Worm (Caenorhabditis elegans) whole organism, L2 larva: Measurements from ENCODE around the gene dhgd-1.
A peak's percentile ranks its signal among the peaks of the same experiment; 100 is the strongest.

Experiments
- C34F6.9 ChIP-seq: fragments of 150-350 bp; optimal IDR thresholded peaks from 2 replicates; lab custom pipeline; 2014; ENCODE audit warnings: missing biosample characterization, missing genetic modification characterization
- F13H6.1 ChIP-seq: sonication (generic microtip); optimal IDR thresholded peaks from 2 replicates; lab custom pipeline; 2016; ENCODE audit warnings: missing genetic modification characterization, missing compliant biosample characterization
- R02D3.7 ChIP-seq: fragments of 150-350 bp; optimal IDR thresholded peaks from 2 replicates; lab custom pipeline; 2014; ENCODE audit warnings: missing biosample characterization, missing genetic modification characterization
- Y55F3AM.14 ChIP-seq: fragments of 200-800 bp; sonication (Bioruptor generic); optimal IDR thresholded peaks from 2 replicates; lab custom pipeline; 2018; ENCODE audit warnings: mild to moderate bottlenecking, missing genetic modification characterization, missing compliant biosample characterization
- ZK546.5 ChIP-seq: sonication (generic microtip); optimal IDR thresholded peaks from 2 replicates; lab custom pipeline; 2017; ENCODE audit warnings: missing biosample characterization, missing genetic modification characterization
- alr-1 ChIP-seq: fragments of 150-350 bp; optimal IDR thresholded peaks from 2 replicates; lab custom pipeline; 2014; ENCODE audit warnings: missing biosample characterization, missing genetic modification characterization
- aly-2 ChIP-seq: fragments of 150-350 bp; optimal IDR thresholded peaks from 2 replicates; lab custom pipeline; 2014; ENCODE audit warnings: missing biosample characterization, missing genetic modification characterization
- blmp-1 ChIP-seq: sonication (generic microtip); optimal IDR thresholded peaks from 2 replicates; lab custom pipeline; 2017; ENCODE audit warnings: missing genetic modification characterization, mild to moderate bottlenecking, missing compliant biosample characterization, antibody characterized with exemption, moderate library complexity; ENCODE audit not compliant: insufficient read depth
- ceh-16 ChIP-seq: fragments of 150-350 bp; optimal IDR thresholded peaks from 2 replicates; lab custom pipeline; 2014; ENCODE audit warnings: missing biosample characterization, missing genetic modification characterization
- ceh-82 ChIP-seq: fragments of 150-350 bp; optimal IDR thresholded peaks from 2 replicates; lab custom pipeline; 2014; ENCODE audit warnings: missing biosample characterization, missing genetic modification characterization
- crh-2 ChIP-seq: sonication (generic microtip); optimal IDR thresholded peaks from 2 replicates; lab custom pipeline; 2017; ENCODE audit warnings: missing biosample characterization, missing genetic modification characterization
- dmd-4 ChIP-seq: sonication (generic microtip); optimal IDR thresholded peaks from 2 replicates; lab custom pipeline; 2017; ENCODE audit warnings: missing biosample characterization, missing genetic modification characterization
- egl-27 ChIP-seq: sonication (generic microtip); optimal IDR thresholded peaks from 3 replicates; lab custom pipeline; 2017; ENCODE audit warnings: missing biosample characterization, missing genetic modification reagents, missing genetic modification characterization
- elt-1 ChIP-seq: fragments of 150-350 bp; optimal IDR thresholded peaks from 2 replicates; lab custom pipeline; 2014; ENCODE audit warnings: missing biosample characterization, missing genetic modification characterization
- elt-3 ChIP-seq: sonication (generic microtip); optimal IDR thresholded peaks from 2 replicates; lab custom pipeline; 2017; ENCODE audit warnings: missing biosample characterization, missing genetic modification characterization
- fos-1 ChIP-seq: fragments of 150-350 bp; optimal IDR thresholded peaks from 2 replicates; lab custom pipeline; 2014; ENCODE audit warnings: missing biosample characterization, missing genetic modification characterization
- gmeb-1 ChIP-seq: fragments of 150-350 bp; optimal IDR thresholded peaks from 2 replicates; lab custom pipeline; 2014; ENCODE audit warnings: missing biosample characterization, missing genetic modification characterization
- lin-11 ChIP-seq: fragments of 150-350 bp; sonication (generic microtip); optimal IDR thresholded peaks from 2 replicates; lab custom pipeline; 2014; ENCODE audit warnings: missing biosample characterization, missing genetic modification characterization, inconsistent platforms, mixed read lengths
- lin-13 ChIP-seq: fragments of 150-350 bp; optimal IDR thresholded peaks from 2 replicates; lab custom pipeline; 2014; ENCODE audit warnings: missing biosample characterization, missing genetic modification reagents, missing genetic modification characterization
- lsy-2 ChIP-seq, 2 experiments: fragments of 150-350 bp in 1 of 2; sonication (generic microtip) in 1 of 2; optimal IDR thresholded peaks; 2 replicates each; lab custom pipeline; 2014 to 2017; ENCODE audit warnings: missing biosample characterization in 2 of 2, missing genetic modification characterization in 2 of 2
- mab-5 ChIP-seq: fragments of 150-350 bp; optimal IDR thresholded peaks from 2 replicates; lab custom pipeline; 2014; ENCODE audit warnings: missing biosample characterization, missing genetic modification characterization
- mbf-1 ChIP-seq: sonication (generic microtip); optimal IDR thresholded peaks from 2 replicates; lab custom pipeline; 2017; ENCODE audit warnings: missing biosample characterization, missing genetic modification characterization
- nhr-10 ChIP-seq: sonication (generic microtip); optimal IDR thresholded peaks from 2 replicates; lab custom pipeline; 2017; ENCODE audit warnings: missing biosample characterization, missing genetic modification characterization
- nhr-11 ChIP-seq: fragments of 150-350 bp; optimal IDR thresholded peaks from 2 replicates; lab custom pipeline; 2014; ENCODE audit warnings: missing biosample characterization, missing genetic modification characterization
- nhr-12 ChIP-seq: fragments of 150-350 bp; optimal IDR thresholded peaks from 2 replicates; lab custom pipeline; 2014; ENCODE audit warnings: missing biosample characterization, missing genetic modification characterization
- nhr-21 ChIP-seq: fragments of 150-350 bp; optimal IDR thresholded peaks from 2 replicates; lab custom pipeline; 2014; ENCODE audit warnings: missing biosample characterization, missing genetic modification characterization
- nhr-23 ChIP-seq: fragments of 150-350 bp; optimal IDR thresholded peaks from 2 replicates; lab custom pipeline; 2014; ENCODE audit warnings: missing biosample characterization, missing genetic modification reagents, missing genetic modification characterization
- nhr-237 ChIP-seq: fragments of 150-350 bp; optimal IDR thresholded peaks from 2 replicates; lab custom pipeline; 2014; ENCODE audit warnings: missing biosample characterization, missing genetic modification characterization
- nhr-25 ChIP-seq: fragments of 150-350 bp; sonication (generic microtip); optimal IDR thresholded peaks from 3 replicates; lab custom pipeline; 2014; ENCODE audit warnings: missing biosample characterization, missing genetic modification characterization
- nhr-6 ChIP-seq: fragments of 150-350 bp; optimal IDR thresholded peaks from 2 replicates; lab custom pipeline; 2014; ENCODE audit warnings: missing biosample characterization, missing genetic modification characterization
- nhr-77 ChIP-seq: fragments of 150-350 bp; optimal IDR thresholded peaks from 2 replicates; lab custom pipeline; 2014; ENCODE audit warnings: missing biosample characterization, missing genetic modification characterization
- peb-1 ChIP-seq: fragments of 150-350 bp; optimal IDR thresholded peaks from 2 replicates; lab custom pipeline; 2014; ENCODE audit warnings: missing biosample characterization, missing genetic modification characterization
- sem-4 ChIP-seq: fragments of 150-350 bp; optimal IDR thresholded peaks from 2 replicates; lab custom pipeline; 2014; ENCODE audit warnings: missing biosample characterization, missing genetic modification reagents, missing genetic modification characterization
- skn-1 ChIP-seq: sonication (generic microtip); optimal IDR thresholded peaks from 2 replicates; lab custom pipeline; 2017; ENCODE audit warnings: missing biosample characterization, missing genetic modification characterization
- sma-3 ChIP-seq: sonication (generic microtip); optimal IDR thresholded peaks from 2 replicates; lab custom pipeline; 2016; ENCODE audit warnings: missing genetic modification reagents, missing genetic modification characterization, missing compliant biosample characterization
- sma-9 ChIP-seq, 2 experiments: fragments of 150-350 bp in 1 of 2; sonication (generic microtip) in 1 of 2; optimal IDR thresholded peaks; 2 replicates each; lab custom pipeline; 2014 to 2016; ENCODE audit warnings: missing genetic modification characterization in 2 of 2, mild to moderate bottlenecking in 1 of 2, missing biosample characterization in 1 of 2, missing compliant biosample characterization in 1 of 2, missing genetic modification reagents in 1 of 2, moderate library complexity in 1 of 2
- unc-39 ChIP-seq: fragments of 150-350 bp; optimal IDR thresholded peaks from 2 replicates; lab custom pipeline; 2014; ENCODE audit warnings: missing biosample characterization, missing genetic modification characterization
- unc-55 ChIP-seq: fragments of 150-350 bp; sonication (generic microtip); optimal IDR thresholded peaks from 3 replicates; lab custom pipeline; 2014; ENCODE audit warnings: missing biosample characterization, missing genetic modification reagents, missing genetic modification characterization
- unc-62 ChIP-seq: fragments of 150-350 bp; optimal IDR thresholded peaks from 2 replicates; lab custom pipeline; 2014; ENCODE audit warnings: missing biosample characterization, missing genetic modification reagents, missing genetic modification characterization
- zag-1 ChIP-seq: fragments of 150-350 bp; optimal IDR thresholded peaks from 2 replicates; lab custom pipeline; 2014; ENCODE audit warnings: missing biosample characterization, missing genetic modification characterization
- ztf-1 ChIP-seq: fragments of 200-800 bp; sonication (Bioruptor generic); conservative IDR thresholded peaks from 2 replicates; pipeline ENCODE4 v1.3.6; 2022; ENCODE audit warnings: missing genetic modification characterization, missing compliant biosample characterization
- ztf-11 ChIP-seq: sonication (generic microtip); optimal IDR thresholded peaks from 2 replicates; lab custom pipeline; 2017; ENCODE audit warnings: missing biosample characterization, missing genetic modification characterization
- ztf-4 ChIP-seq: fragments of 150-350 bp; optimal IDR thresholded peaks from 2 replicates; lab custom pipeline; 2014; ENCODE audit warnings: missing biosample characterization, missing genetic modification characterization

dhgd-1 gene

ce11 chrII:11592023-11592422 is 40.1 kb upstream of the dhgd-1 start, which contains the start of gene F07A11.1:
TSS of gene F07A11.1 (minus strand) at chrII:11592123.
- TF ChIP-seq mab-5 (tag; lab: Kevin White, UChicago), result no peak
- no peak for TF ChIP-seq unc-62 (GFP tag; lab: Kevin White, UChicago)
- TF ChIP-seq sem-4, result no peak
- TF ChIP-seq sma-3 (GFP tag; lab: Kevin White, UChicago), result no peak
- no peak for TF ChIP-seq skn-1 (tag; lab: Kevin White, UChicago)
- TF ChIP-seq R02D3.7, result no peak
- TF ChIP-seq nhr-25, result no peak
- no peak for TF ChIP-seq ceh-16 (tag; lab: Kevin White, UChicago)

ce11 chrII:11591558-11591957 is 39.7 kb upstream of the dhgd-1 start:
- no peak for TF ChIP-seq nhr-77
- TF ChIP-seq egl-27 (tag; lab: Kevin White, UChicago), result no peak
- TF ChIP-seq ztf-4 (tag; lab: Kevin White, UChicago), result no peak
- no peak for TF ChIP-seq elt-1
- TF ChIP-seq nhr-12 (tag; lab: Kevin White, UChicago), result no peak
- TF ChIP-seq mbf-1 (tag; lab: Kevin White, UChicago), result no peak
- TF ChIP-seq fos-1 (tag; lab: Kevin White, UChicago), result no peak
- no peak for TF ChIP-seq sem-4
- no peak for TF ChIP-seq aly-2 (tag; lab: Kevin White, UChicago)
- no peak for TF ChIP-seq skn-1 (tag; lab: Kevin White, UChicago)
- TF ChIP-seq nhr-6 (tag; lab: Kevin White, UChicago), result no peak

- TF ChIP-seq nhr-25 (no peak), unc-62 (GFP tag; lab: Kevin White, UChicago) (no peak), R02D3.7 (no peak), aly-2 (tag; lab: Kevin White, UChicago) (no peak), elt-3 (tag; lab: Kevin White, UChicago) (no peak), ztf-1 (no peak), ztf-11 (tag; lab: Kevin White, UChicago) (no peak), nhr-21 (tag; lab: Kevin White, UChicago) (no peak), elt-1 (no peak), nhr-23 (tag; lab: Kevin White, UChicago) (no peak), nhr-11 (tag; lab: Kevin White, UChicago) (no peak)
Measured at ce11 chrII:11588304-11588703, 36.4 kb upstream of the dhgd-1 start.

- TF ChIP-seq peb-1 (tag; lab: Kevin White, UChicago) (no peak), nhr-10 (tag; lab: Kevin White, UChicago) (no peak), alr-1 (tag; lab: Kevin White, UChicago) (no peak), ztf-4 (tag; lab: Kevin White, UChicago) (no peak), skn-1 (tag; lab: Kevin White, UChicago) (no peak), egl-27 (tag; lab: Kevin White, UChicago) (no peak), ztf-1 (no peak), lin-13 (GFP tag; lab: Kevin White, UChicago) (no peak), nhr-237 (no peak), crh-2 (no peak), ceh-82 (tag; lab: Kevin White, UChicago) (no peak), zag-1 (tag; lab: Kevin White, UChicago) (no peak), elt-3 (tag; lab: Kevin White, UChicago) (no peak), lsy-2 (tag; optimal IDR thresholded peaks at IDR 0.05; lab: Kevin White, UChicago) (no peak), blmp-1 (tag; lab: Kevin White, UChicago) (no peak), dmd-4 (no peak), aly-2 (tag; lab: Kevin White, UChicago) (no peak), R02D3.7 (no peak), lin-11 (tag; lab: Kevin White, UChicago) (no peak), sma-3 (GFP tag; lab: Kevin White, UChicago) (no peak)
Measured at ce11 chrII:11582698-11583097, 30.8 kb upstream of the dhgd-1 start, which contains the start of gene ints-7. TSS of gene ints-7 (plus strand) at chrII:11582849.

ce11 chrII:11578327-11578726 is 26.4 kb upstream of the dhgd-1 start, which contains the start of gene smc-6:
TSS of gene smc-6 (plus strand) at chrII:11578716.
- TF ChIP-seq nhr-6 (tag; lab: Kevin White, UChicago) (no peak), lsy-2 (tag; optimal IDR thresholded peaks at IDR 0.05; lab: Kevin White, UChicago) (no peak), crh-2 (no peak), unc-55 (GFP tag; lab: Kevin White, UChicago) (peak; percentile 85), elt-1 (no peak), nhr-12 (tag; lab: Kevin White, UChicago) (no peak), gmeb-1 (tag; lab: Kevin White, UChicago) (peak; percentile 7), fos-1 (tag; lab: Kevin White, UChicago) (peak; percentile 45), sma-9 (GFP tag; optimal IDR thresholded peaks at IDR 0.05; lab: Kevin White, UChicago) (no peak), sma-9 (tag; optimal IDR thresholded peaks at IDR 0.05; lab: Kevin White, UChicago) (no peak), skn-1 (tag; lab: Kevin White, UChicago) (no peak), mab-5 (tag; lab: Kevin White, UChicago) (no peak), unc-39 (tag; lab: Kevin White, UChicago) (no peak), lin-11 (tag; lab: Kevin White, UChicago) (no peak), mbf-1 (tag; lab: Kevin White, UChicago) (no peak), nhr-237 (no peak), nhr-11 (tag; lab: Kevin White, UChicago) (no peak), ztf-1 (no peak), F13H6.1 (tag; lab: Kevin White, UChicago) (no peak), Y55F3AM.14 (GFP tag; lab: Kevin White, UChicago) (no peak), ZK546.5 (tag; lab: Kevin White, UChicago) (no peak), nhr-25 (no peak), C34F6.9 (peak; percentile 57), elt-3 (tag; lab: Kevin White, UChicago) (no peak), nhr-10 (tag; lab: Kevin White, UChicago) (no peak)
